Worm (Caenorhabditis elegans) whole organism, L3 larva: ENCODE data around the gene K09F6.9.

Experiments
- ama-1 ChIP-seq: fragments of 150-350 bp; optimal IDR thresholded peaks from 2 replicates; lab custom pipeline; 2018
- elt-2 ChIP-seq: sonication (generic microtip); optimal IDR thresholded peaks from 2 replicates; lab custom pipeline; 2016; ENCODE audit warnings: missing genetic modification reagents, mild to moderate bottlenecking, missing genetic modification characterization, missing compliant biosample characterization
- elt-3 ChIP-seq, 3 experiments: fragments of 150-350 bp in 1 of 3; sonication (generic microtip) in 2 of 3; optimal IDR thresholded peaks; 2 replicates in 2 of 3; 4 replicates in 1 of 3; lab custom pipeline; 2014 to 2017; ENCODE audit warnings: missing biosample characterization in 3 of 3, missing genetic modification characterization in 3 of 3
- ztf-11 ChIP-seq: fragments of 150-350 bp; optimal IDR thresholded peaks from 2 replicates; lab custom pipeline; 2014; ENCODE audit warnings: missing biosample characterization, missing genetic modification characterization

DNA sequence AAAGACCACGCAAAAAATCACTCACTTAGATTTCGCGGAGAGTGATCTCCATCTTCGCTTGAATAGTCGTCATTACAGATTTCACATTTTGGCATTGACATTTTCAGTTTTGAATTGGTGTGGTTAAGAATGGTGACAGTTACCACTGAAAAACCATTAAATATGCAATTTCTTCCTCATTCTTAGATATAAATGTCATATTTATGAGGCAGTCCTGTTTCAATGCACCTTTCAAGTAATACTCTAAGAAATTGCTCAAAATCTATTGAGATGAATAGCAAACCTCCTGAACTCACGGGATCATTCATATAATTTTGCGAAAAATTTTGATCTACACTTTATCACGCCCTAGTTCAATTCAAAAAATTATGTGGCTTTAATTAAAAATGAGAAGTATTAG, 9.5 kb upstream of the K09F6.9 start, which contains the start of gene K09F6.7:
- no peak for TF ChIP-seq ztf-11
- TF ChIP-seq elt-3 (tag; optimal IDR thresholded peaks at IDR 0.05; lab: Kevin White, UChicago): no peak
- TF ChIP-seq elt-2 (tag; lab: Kevin White, UChicago): no peak
- no peak for TF ChIP-seq ama-1 (lab: Kevin White, UChicago)
